Worm (Caenorhabditis elegans): ENCODE results near the gene cpg-2.
A peak's percentile ranks its signal among the peaks of the same experiment; 100 is the strongest.

The cpg-2 gene

DNA sequence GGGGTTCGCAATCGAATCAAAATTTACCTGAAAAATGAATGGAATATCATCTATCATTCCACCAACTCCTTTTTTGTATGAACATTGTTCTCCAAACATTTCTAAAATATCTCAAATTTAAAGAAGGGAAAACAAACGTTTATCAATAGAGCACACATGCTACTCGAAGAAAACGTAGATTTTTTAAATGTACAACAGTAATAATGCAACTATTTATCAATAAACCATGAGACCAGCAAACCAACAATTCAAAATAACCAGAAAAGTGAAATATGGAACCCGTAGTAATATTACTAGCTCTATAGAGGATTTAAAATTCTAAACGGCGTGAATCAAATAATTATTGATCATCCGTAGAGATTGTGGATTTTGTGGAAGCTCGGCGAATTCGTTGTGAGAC is 25.1 kb downstream of the cpg-2 start, which contains the start of gene ZK418.6:
ZK418.6 (minus strand) TSS at position 101 of the 400 bp plus-strand sequence.
- TF ChIP-seq Y95B8A.8 (GFP tag; IDR thresholded peaks at IDR 0.05) (no peak), Y56A3A.18 (GFP tag; IDR thresholded peaks at IDR 0.05) (no peak), mel-28 (tag; optimal IDR thresholded peaks at IDR 0.05; ENCODE audit: borderline replicate concordance) (no peak), akir-1 (GFP tag; optimal IDR thresholded peaks at IDR 0.05) (no peak), B0019.2 (GFP tag; conservative IDR thresholded peaks at IDR 0.05) (no peak), hlh-12 (tag; optimal IDR thresholded peaks at IDR 0.05) (no peak), egrh-3 (GFP tag; IDR thresholded peaks at IDR 0.05) (no peak), F52B5.7 (tag; optimal IDR thresholded peaks at IDR 0.05) (no peak)

DNA sequence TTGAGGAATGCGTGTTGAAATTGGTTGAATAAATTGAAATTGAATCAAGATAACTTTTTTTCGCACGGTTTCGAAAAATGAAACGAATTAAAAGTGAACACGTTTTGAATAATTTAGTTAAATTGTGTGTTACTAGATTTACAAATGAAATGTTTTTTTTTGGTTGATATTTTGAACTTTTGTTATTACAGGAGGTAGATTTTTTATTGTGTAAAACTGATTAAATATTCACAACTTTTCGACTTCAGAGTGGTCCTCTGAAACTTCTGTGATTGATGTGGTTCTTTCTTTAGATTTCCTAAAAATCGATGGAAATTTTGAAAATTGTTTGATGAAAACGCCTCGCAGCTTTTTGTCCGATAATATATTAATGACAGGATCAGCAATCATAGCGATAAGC is 27.4 kb downstream of the cpg-2 start, which contains the start of gene ZK418.13:
ZK418.13 (minus strand) TSS at position 101 of the 400 bp plus-strand sequence.
- TF ChIP-seq lin-35 (GFP tag; optimal IDR thresholded peaks at IDR 0.05) (no peak), dpl-1 (GFP tag; optimal IDR thresholded peaks at IDR 0.05) (no peak), F10E7.11 (tag; optimal IDR thresholded peaks at IDR 0.05) (no peak), cebp-2 (GFP tag; IDR thresholded peaks at IDR 0.05) (no peak), ztf-18 (tag; optimal IDR thresholded peaks at IDR 0.05) (no peak), bed-2 (GFP tag; IDR thresholded peaks at IDR 0.05) (no peak), ceh-91 (GFP tag; IDR thresholded peaks at IDR 0.05) (no peak), let-526 (GFP tag; IDR thresholded peaks at IDR 0.05) (no peak), zfh-2 (GFP tag; conservative IDR thresholded peaks at IDR 0.05) (no peak), pbrm-1 (GFP tag; IDR thresholded peaks at IDR 0.05) (no peak), rcor-1 (GFP tag; IDR thresholded peaks at IDR 0.05) (no peak), snpc-1.3 (tag; optimal IDR thresholded peaks at IDR 0.05; ENCODE audit: insufficient read depth) (no peak), tlf-1 (GFP tag; optimal IDR thresholded peaks at IDR 0.05) (no peak), pha-4 (tag; optimal IDR thresholded peaks at IDR 0.05) (no peak), ceh-40 (GFP tag; IDR thresholded peaks at IDR 0.05) (no peak)

DNA sequence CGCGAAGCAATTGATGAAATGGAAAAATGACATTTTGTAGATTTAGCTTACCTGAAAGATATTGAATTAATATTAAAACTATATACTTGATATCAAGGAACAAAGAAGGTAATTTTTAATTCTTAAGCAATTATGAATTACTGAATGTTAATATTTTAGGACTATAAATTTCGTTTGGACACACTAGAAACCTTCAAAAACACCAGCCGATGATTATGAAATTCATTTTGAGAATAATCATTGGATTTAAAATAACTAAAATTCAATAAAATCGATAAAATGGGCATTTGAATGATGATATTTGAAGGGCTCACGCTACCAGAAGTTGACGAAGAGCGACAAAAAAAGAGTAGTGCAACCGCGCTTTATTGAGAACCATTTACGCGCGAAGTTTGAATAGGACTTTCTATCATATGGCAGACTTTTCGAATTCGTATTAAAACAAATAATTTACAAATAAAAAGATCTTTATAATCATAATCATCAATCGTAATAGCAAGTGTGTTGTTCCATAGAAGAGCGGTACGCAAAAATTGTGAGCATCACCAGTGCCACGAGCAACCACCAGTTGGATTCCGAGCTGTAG is 29.9 kb downstream of the cpg-2 start, which contains the start of gene ZK418.5:
ZK418.5 (minus strand) TSS at position 51 of the 586 bp plus-strand sequence.
- peak; percentile 8 to 86 (median 49) for TF ChIP-seq lin-35 (GFP tag; optimal IDR thresholded peaks at IDR 0.05)
- no peak for TF ChIP-seq mes-4 (tag; optimal IDR thresholded peaks at IDR 0.05)
- no peak for TF ChIP-seq rpc-1 (optimal IDR thresholded peaks at IDR 0.05)
- no peak for TF ChIP-seq rpc-1 (tag; optimal IDR thresholded peaks at IDR 0.05)
- TF ChIP-seq dpl-1 (GFP tag; optimal IDR thresholded peaks at IDR 0.05), result peak; percentile 70
- no peak for TF ChIP-seq ztf-18 (tag; optimal IDR thresholded peaks at IDR 0.05)
- peak; percentile 15 for TF ChIP-seq attf-5 (GFP tag; optimal IDR thresholded peaks at IDR 0.05)
- TF ChIP-seq Y79H2A.3 (GFP tag; conservative IDR thresholded peaks at IDR 0.05), result no peak
- no peak for TF ChIP-seq ceh-79 (tag; optimal IDR thresholded peaks at IDR 0.05)
- no peak for TF ChIP-seq let-607 (tag; optimal IDR thresholded peaks at IDR 0.05)
- TF ChIP-seq egl-44 (GFP tag; IDR thresholded peaks at IDR 0.05), result no peak
- peak; percentile 88 for TF ChIP-seq lin-54 (GFP tag; optimal IDR thresholded peaks at IDR 0.05)
- peak; percentile 91 for TF ChIP-seq mcd-1 (GFP tag; IDR thresholded peaks at IDR 0.05)
- no peak for TF ChIP-seq repo-1 (tag; optimal IDR thresholded peaks at IDR 0.05)
- no peak for TF ChIP-seq cebp-1 (GFP tag; IDR thresholded peaks at IDR 0.05)
- no peak for TF ChIP-seq cebp-1 (tag; optimal IDR thresholded peaks at IDR 0.05)
- TF ChIP-seq efl-1 (GFP tag; optimal IDR thresholded peaks at IDR 0.05), result peak; percentile 77
- TF ChIP-seq egl-18 (GFP tag; IDR thresholded peaks at IDR 0.05), result no peak
